Worm (Caenorhabditis elegans) whole organism, L2 larva: ENCODE data around the gene mks-1.

ENCODE experiments used
- C34F6.9 ChIP-seq: fragments of 150-350 bp; optimal IDR thresholded peaks from 2 replicates; lab custom pipeline; 2014; ENCODE audit warnings: missing biosample characterization, missing genetic modification characterization
- F13H6.1 ChIP-seq: sonication (generic microtip); optimal IDR thresholded peaks from 2 replicates; lab custom pipeline; 2016; ENCODE audit warnings: missing genetic modification characterization, missing compliant biosample characterization
- R02D3.7 ChIP-seq: fragments of 150-350 bp; optimal IDR thresholded peaks from 2 replicates; lab custom pipeline; 2014; ENCODE audit warnings: missing biosample characterization, missing genetic modification characterization
- Y55F3AM.14 ChIP-seq: fragments of 200-800 bp; sonication (Bioruptor generic); optimal IDR thresholded peaks from 2 replicates; lab custom pipeline; 2018; ENCODE audit warnings: mild to moderate bottlenecking, missing genetic modification characterization, missing compliant biosample characterization
- ZK546.5 ChIP-seq: sonication (generic microtip); optimal IDR thresholded peaks from 2 replicates; lab custom pipeline; 2017; ENCODE audit warnings: missing biosample characterization, missing genetic modification characterization
- alr-1 ChIP-seq: fragments of 150-350 bp; optimal IDR thresholded peaks from 2 replicates; lab custom pipeline; 2014; ENCODE audit warnings: missing biosample characterization, missing genetic modification characterization
- ama-1 ChIP-seq: fragments of 150-350 bp; optimal IDR thresholded peaks from 2 replicates; lab custom pipeline; 2018; ENCODE audit warnings: inconsistent platforms
- blmp-1 ChIP-seq: sonication (generic microtip); optimal IDR thresholded peaks from 2 replicates; lab custom pipeline; 2017; ENCODE audit warnings: missing genetic modification characterization, mild to moderate bottlenecking, missing compliant biosample characterization, antibody characterized with exemption, moderate library complexity; ENCODE audit not compliant: insufficient read depth
- ceh-16 ChIP-seq: fragments of 150-350 bp; optimal IDR thresholded peaks from 2 replicates; lab custom pipeline; 2014; ENCODE audit warnings: missing biosample characterization, missing genetic modification characterization
- ceh-82 ChIP-seq: fragments of 150-350 bp; optimal IDR thresholded peaks from 2 replicates; lab custom pipeline; 2014; ENCODE audit warnings: missing biosample characterization, missing genetic modification characterization
- crh-2 ChIP-seq: sonication (generic microtip); optimal IDR thresholded peaks from 2 replicates; lab custom pipeline; 2017; ENCODE audit warnings: missing biosample characterization, missing genetic modification characterization
- dmd-4 ChIP-seq: sonication (generic microtip); optimal IDR thresholded peaks from 2 replicates; lab custom pipeline; 2017; ENCODE audit warnings: missing biosample characterization, missing genetic modification characterization
- egl-27 ChIP-seq: sonication (generic microtip); optimal IDR thresholded peaks from 3 replicates; lab custom pipeline; 2017; ENCODE audit warnings: missing biosample characterization, missing genetic modification reagents, missing genetic modification characterization
- elt-1 ChIP-seq: fragments of 150-350 bp; optimal IDR thresholded peaks from 2 replicates; lab custom pipeline; 2014; ENCODE audit warnings: missing biosample characterization, missing genetic modification characterization
- elt-3 ChIP-seq: sonication (generic microtip); optimal IDR thresholded peaks from 2 replicates; lab custom pipeline; 2017; ENCODE audit warnings: missing biosample characterization, missing genetic modification characterization
- fos-1 ChIP-seq: fragments of 150-350 bp; optimal IDR thresholded peaks from 2 replicates; lab custom pipeline; 2014; ENCODE audit warnings: missing biosample characterization, missing genetic modification characterization
- gmeb-1 ChIP-seq: fragments of 150-350 bp; optimal IDR thresholded peaks from 2 replicates; lab custom pipeline; 2014; ENCODE audit warnings: missing biosample characterization, missing genetic modification characterization
- lin-11 ChIP-seq: fragments of 150-350 bp; sonication (generic microtip); optimal IDR thresholded peaks from 2 replicates; lab custom pipeline; 2014; ENCODE audit warnings: missing biosample characterization, missing genetic modification characterization, inconsistent platforms, mixed read lengths
- lin-13 ChIP-seq: fragments of 150-350 bp; optimal IDR thresholded peaks from 2 replicates; lab custom pipeline; 2014; ENCODE audit warnings: missing biosample characterization, missing genetic modification reagents, missing genetic modification characterization
- lin-39 ChIP-seq: fragments of 150-350 bp; optimal IDR thresholded peaks from 2 replicates; lab custom pipeline; 2014; ENCODE audit warnings: missing biosample characterization, missing genetic modification reagents, missing genetic modification characterization
- lsy-2 ChIP-seq, 2 experiments: fragments of 150-350 bp in 1 of 2; sonication (generic microtip) in 1 of 2; optimal IDR thresholded peaks; 2 replicates each; lab custom pipeline; 2014 to 2017; ENCODE audit warnings: missing biosample characterization in 2 of 2, missing genetic modification characterization in 2 of 2
- mab-5 ChIP-seq: fragments of 150-350 bp; optimal IDR thresholded peaks from 2 replicates; lab custom pipeline; 2014; ENCODE audit warnings: missing biosample characterization, missing genetic modification characterization
- mbf-1 ChIP-seq: sonication (generic microtip); optimal IDR thresholded peaks from 2 replicates; lab custom pipeline; 2017; ENCODE audit warnings: missing biosample characterization, missing genetic modification characterization
- mdl-1 ChIP-seq, 2 experiments: fragments of 150-350 bp in 1 of 2; sonication (generic microtip) in 1 of 2; optimal IDR thresholded peaks; 2 replicates each; lab custom pipeline; 2017; ENCODE audit warnings: missing biosample characterization in 2 of 2, missing genetic modification characterization in 2 of 2
- nhr-10 ChIP-seq: sonication (generic microtip); optimal IDR thresholded peaks from 2 replicates; lab custom pipeline; 2017; ENCODE audit warnings: missing biosample characterization, missing genetic modification characterization
- nhr-12 ChIP-seq: fragments of 150-350 bp; optimal IDR thresholded peaks from 2 replicates; lab custom pipeline; 2014; ENCODE audit warnings: missing biosample characterization, missing genetic modification characterization
- nhr-129 ChIP-seq: fragments of 150-350 bp; optimal IDR thresholded peaks from 2 replicates; lab custom pipeline; 2014; ENCODE audit warnings: missing biosample characterization, missing genetic modification characterization
- nhr-21 ChIP-seq: fragments of 150-350 bp; optimal IDR thresholded peaks from 2 replicates; lab custom pipeline; 2014; ENCODE audit warnings: missing biosample characterization, missing genetic modification characterization
- nhr-23 ChIP-seq: fragments of 150-350 bp; optimal IDR thresholded peaks from 2 replicates; lab custom pipeline; 2014; ENCODE audit warnings: missing biosample characterization, missing genetic modification reagents, missing genetic modification characterization
- nhr-25 ChIP-seq: fragments of 150-350 bp; sonication (generic microtip); optimal IDR thresholded peaks from 3 replicates; lab custom pipeline; 2014; ENCODE audit warnings: missing biosample characterization, missing genetic modification characterization
- sem-4 ChIP-seq: fragments of 150-350 bp; optimal IDR thresholded peaks from 2 replicates; lab custom pipeline; 2014; ENCODE audit warnings: missing biosample characterization, missing genetic modification reagents, missing genetic modification characterization
- skn-1 ChIP-seq: sonication (generic microtip); optimal IDR thresholded peaks from 2 replicates; lab custom pipeline; 2017; ENCODE audit warnings: missing biosample characterization, missing genetic modification characterization
- sma-3 ChIP-seq: sonication (generic microtip); optimal IDR thresholded peaks from 2 replicates; lab custom pipeline; 2016; ENCODE audit warnings: missing genetic modification reagents, missing genetic modification characterization, missing compliant biosample characterization
- sma-9 ChIP-seq, 2 experiments: fragments of 150-350 bp in 1 of 2; sonication (generic microtip) in 1 of 2; optimal IDR thresholded peaks; 2 replicates each; lab custom pipeline; 2014 to 2016; ENCODE audit warnings: missing genetic modification characterization in 2 of 2, mild to moderate bottlenecking in 1 of 2, missing biosample characterization in 1 of 2, missing compliant biosample characterization in 1 of 2, missing genetic modification reagents in 1 of 2, moderate library complexity in 1 of 2
- unc-39 ChIP-seq: fragments of 150-350 bp; optimal IDR thresholded peaks from 2 replicates; lab custom pipeline; 2014; ENCODE audit warnings: missing biosample characterization, missing genetic modification characterization
- unc-55 ChIP-seq: fragments of 150-350 bp; sonication (generic microtip); optimal IDR thresholded peaks from 3 replicates; lab custom pipeline; 2014; ENCODE audit warnings: missing biosample characterization, missing genetic modification reagents, missing genetic modification characterization
- zag-1 ChIP-seq: fragments of 150-350 bp; optimal IDR thresholded peaks from 2 replicates; lab custom pipeline; 2014; ENCODE audit warnings: missing biosample characterization, missing genetic modification characterization
- ztf-1 ChIP-seq: fragments of 200-800 bp; sonication (Bioruptor generic); conservative IDR thresholded peaks from 2 replicates; pipeline ENCODE4 v1.3.6; 2022; ENCODE audit warnings: missing genetic modification characterization, missing compliant biosample characterization
- ztf-4 ChIP-seq: fragments of 150-350 bp; optimal IDR thresholded peaks from 2 replicates; lab custom pipeline; 2014; ENCODE audit warnings: missing biosample characterization, missing genetic modification characterization

Gene mks-1

DNA sequence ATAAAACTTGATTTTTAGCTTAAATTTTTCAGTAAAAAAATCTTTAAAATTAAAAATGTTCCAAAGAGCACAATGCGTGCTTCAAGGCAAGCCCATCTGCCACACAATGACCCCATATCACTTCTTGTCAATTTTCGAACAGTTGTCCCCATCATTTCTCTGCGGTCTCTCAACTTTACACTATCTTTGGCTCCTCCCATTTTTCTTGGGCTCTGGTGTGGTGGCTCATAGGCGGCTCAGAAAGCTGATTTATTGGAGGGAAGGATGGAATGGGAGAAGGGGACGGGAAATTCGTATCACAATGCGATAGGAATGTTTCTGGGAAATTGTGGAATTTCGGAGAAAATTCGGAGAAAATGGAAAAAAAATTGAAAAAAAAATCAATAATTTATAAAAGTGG lies 14.5 kb downstream of the mks-1 start:
- TF ChIP-seq mab-5 (tag; lab: Kevin White, UChicago) (peak; percentile 18), sem-4 (no peak), lin-39 (tag; lab: Kevin White, UChicago) (no peak), F13H6.1 (peak; percentile 13), zag-1 (no peak), nhr-129 (peak; percentile 43), fos-1 (no peak), mdl-1 (tag; optimal IDR thresholded peaks at IDR 0.05; lab: Kevin White, UChicago) (no peak), lsy-2 (tag; optimal IDR thresholded peaks at IDR 0.05; lab: Kevin White, UChicago) (peak in 1 of 2 experiments; percentile 16), R02D3.7 (tag; lab: Kevin White, UChicago) (no peak), Y55F3AM.14 (GFP tag; lab: Kevin White, UChicago) (no peak)

ce11 chrIII:3203589-3203988 lies 17.5 kb downstream of the mks-1 start:
- TF ChIP-seq lin-39 (tag; lab: Kevin White, UChicago) (no peak), elt-1 (no peak), sma-9 (GFP tag; optimal IDR thresholded peaks at IDR 0.05; lab: Kevin White, UChicago) (no peak), sma-9 (tag; optimal IDR thresholded peaks at IDR 0.05; lab: Kevin White, UChicago) (no peak), elt-3 (tag; lab: Kevin White, UChicago) (no peak), nhr-21 (tag; lab: Kevin White, UChicago) (no peak), nhr-12 (tag; lab: Kevin White, UChicago) (no peak), C34F6.9 (tag; lab: Kevin White, UChicago) (no peak), Y55F3AM.14 (GFP tag; lab: Kevin White, UChicago) (no peak), ama-1 (lab: Kevin White, UChicago) (no peak), nhr-10 (tag; lab: Kevin White, UChicago) (no peak), lin-13 (GFP tag; lab: Kevin White, UChicago) (no peak), blmp-1 (tag; lab: Kevin White, UChicago) (no peak), unc-39 (tag; lab: Kevin White, UChicago) (no peak), fos-1 (no peak), ceh-16 (tag; lab: Kevin White, UChicago) (no peak), ztf-1 (GFP tag; lab: Robert Waterston, UW) (no peak), sma-3 (no peak), F13H6.1 (no peak), skn-1 (tag; lab: Kevin White, UChicago) (no peak), mab-5 (tag; lab: Kevin White, UChicago) (no peak)
- TF ChIP-seq, all 48 proteins: peak for 0

ce11 chrIII:3219050-3219449 lies 33.0 kb downstream of the mks-1 start, which contains the start of gene frm-8:
TSS of gene frm-8 (minus strand) at chrIII:3219150.
- TF ChIP-seq mdl-1 (tag; optimal IDR thresholded peaks at IDR 0.05; lab: Kevin White, UChicago) (no peak), nhr-23 (tag; lab: Kevin White, UChicago) (no peak), dmd-4 (tag; lab: Kevin White, UChicago) (no peak)
- TF ChIP-seq, all 48 proteins: peak for 0

ce11 chrIII:3220287-3220686 lies 34.2 kb downstream of the mks-1 start:
- TF ChIP-seq ceh-16 (tag; lab: Kevin White, UChicago): no peak
- TF ChIP-seq nhr-25: no peak
- peak; percentile 39 for TF ChIP-seq nhr-129
- TF ChIP-seq blmp-1 (tag; lab: Kevin White, UChicago): no peak
- TF ChIP-seq mbf-1 (tag; lab: Kevin White, UChicago): no peak
- no peak for TF ChIP-seq unc-39 (tag; lab: Kevin White, UChicago)
- peak; percentile 25 for TF ChIP-seq C34F6.9 (tag; lab: Kevin White, UChicago)
- no peak for TF ChIP-seq lin-11 (tag; lab: Kevin White, UChicago)
- peak in 1 of 2 experiments; percentile 56 for TF ChIP-seq lsy-2 (tag; optimal IDR thresholded peaks at IDR 0.05; lab: Kevin White, UChicago)
- TF ChIP-seq mdl-1 (tag; optimal IDR thresholded peaks at IDR 0.05; lab: Kevin White, UChicago): peak in 1 of 2 experiments; percentile 21
- TF ChIP-seq nhr-23 (tag; lab: Kevin White, UChicago): no peak
- TF ChIP-seq nhr-12 (tag; lab: Kevin White, UChicago): no peak
- TF ChIP-seq crh-2: no peak
- no peak for TF ChIP-seq sma-3
- TF ChIP-seq ceh-82 (tag; lab: Kevin White, UChicago): no peak
- TF ChIP-seq elt-1: no peak
- TF ChIP-seq ZK546.5 (tag; lab: Kevin White, UChicago): no peak
- TF ChIP-seq F13H6.1: peak; percentile 47
- no peak for TF ChIP-seq elt-3 (tag; lab: Kevin White, UChicago)
- no peak for TF ChIP-seq dmd-4 (tag; lab: Kevin White, UChicago)
- peak; percentile 72 for TF ChIP-seq unc-55 (GFP tag; lab: Kevin White, UChicago)
- no peak for TF ChIP-seq alr-1
- peak; percentile 26 for TF ChIP-seq zag-1
- TF ChIP-seq Y55F3AM.14 (GFP tag; lab: Kevin White, UChicago): no peak
- peak; percentile 7 for TF ChIP-seq lin-13 (GFP tag; lab: Kevin White, UChicago)
- TF ChIP-seq gmeb-1 (tag; lab: Kevin White, UChicago): no peak
- no peak for TF ChIP-seq ztf-4 (tag; lab: Kevin White, UChicago)
- TF ChIP-seq egl-27 (tag; lab: Kevin White, UChicago): no peak
